Worm (Caenorhabditis elegans) whole organism, young adult: ENCODE measurements around the gene sma-6.

ENCODE experiments used
- Y67H2A.10 ChIP-seq: fragments of 200-800 bp; sonication (Bioruptor generic); conservative IDR thresholded peaks from 2 replicates; pipeline ENCODE4 v1.3.6; 2022; ENCODE audit warnings: missing genetic modification reagents, missing genetic modification characterization, missing compliant biosample characterization
- aptf-3 ChIP-seq: fragments of 200-800 bp; sonication (Bioruptor generic); IDR thresholded peaks from 2 replicates; pipeline ENCODE4 v1.3.6; 2022; ENCODE audit warnings: missing genetic modification characterization, missing compliant biosample characterization
- athp-1 ChIP-seq: sonication (generic microtip); optimal IDR thresholded peaks from 2 replicates; lab custom pipeline; 2017; ENCODE audit warnings: mild to moderate bottlenecking, missing genetic modification characterization, missing compliant biosample characterization
- bed-2 ChIP-seq: fragments of 200-800 bp; sonication (Bioruptor generic); IDR thresholded peaks from 2 replicates; pipeline ENCODE4 v1.3.6; 2022; ENCODE audit warnings: missing genetic modification reagents, missing genetic modification characterization, missing compliant biosample characterization
- dpl-1 ChIP-seq: fragments of 150-350 bp; optimal IDR thresholded peaks from 2 replicates; lab custom pipeline; 2014; ENCODE audit warnings: missing biosample characterization, missing genetic modification reagents, missing genetic modification characterization
- gei-17 ChIP-seq: fragments of 200-800 bp; sonication (Bioruptor generic); optimal IDR thresholded peaks from 2 replicates; lab custom pipeline; 2018; ENCODE audit warnings: mild to moderate bottlenecking, missing genetic modification characterization, missing compliant biosample characterization
- lin-35 ChIP-seq, 3 experiments: fragments of 150-350 bp in 2 of 3; sonication (generic microtip) in 1 of 3; optimal IDR thresholded peaks; 2 replicates each; lab custom pipeline; 2014 to 2018; ENCODE audit warnings: missing biosample characterization in 3 of 3, missing genetic modification characterization in 3 of 3, missing genetic modification reagents in 3 of 3
- nhr-179 ChIP-seq: sonication (generic microtip); optimal IDR thresholded peaks from 2 replicates; lab custom pipeline; 2016; ENCODE audit warnings: mild to moderate bottlenecking, missing genetic modification characterization, missing compliant biosample characterization
- pha-4 ChIP-seq: fragments of 150-350 bp; sonication (generic microtip); optimal IDR thresholded peaks from 2 replicates; lab custom pipeline; 2014; ENCODE audit warnings: missing biosample characterization, missing genetic modification reagents, missing genetic modification characterization
- unc-130 ChIP-seq: sonication (generic microtip); optimal IDR thresholded peaks from 2 replicates; lab custom pipeline; 2016; ENCODE audit warnings: missing genetic modification reagents, missing genetic modification characterization, missing compliant biosample characterization

DNA sequence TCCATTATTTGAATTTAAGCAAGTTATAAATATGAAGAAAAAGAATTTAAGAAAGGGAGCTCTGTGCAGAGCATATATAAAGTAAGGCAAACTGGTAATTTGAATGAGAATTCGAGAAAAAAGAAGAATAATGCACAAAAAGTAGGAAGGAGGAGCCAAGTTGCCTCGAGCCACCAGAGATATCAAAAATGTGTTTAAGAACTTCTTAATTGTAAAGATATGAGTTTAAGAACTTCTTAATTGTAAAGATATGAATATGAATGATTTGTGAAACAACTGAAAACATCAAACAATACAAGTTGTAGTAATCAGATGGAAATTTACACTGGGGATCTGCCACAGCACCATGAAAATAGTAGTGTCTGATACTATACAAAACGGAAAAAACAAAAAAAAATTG is 37.4 kb upstream of the sma-6 start, which contains the start of gene F13H8.6:
- TF ChIP-seq Y67H2A.10 (GFP tag; lab: Robert Waterston, UW) (no peak), aptf-3 (no peak), dpl-1 (GFP tag; lab: Kevin White, UChicago) (no peak), nhr-179 (no peak), athp-1 (tag; lab: Kevin White, UChicago) (no peak), pha-4 (tag; lab: Kevin White, UChicago) (no peak), lin-35 (GFP tag; optimal IDR thresholded peaks at IDR 0.05; lab: Kevin White, UChicago) (no peak), bed-2 (GFP tag; lab: Robert Waterston, UW) (no peak), gei-17 (GFP tag; lab: Kevin White, UChicago) (no peak), unc-130 (GFP tag; lab: Kevin White, UChicago) (no peak)
